Worm (Caenorhabditis elegans) whole organism, young adult: ENCODE measurements around the gene acr-25.

ENCODE experiments used
- B0261.1 ChIP-seq: sonication (generic microtip); optimal IDR thresholded peaks from 2 replicates; lab custom pipeline; 2016; ENCODE audit warnings: mild to moderate bottlenecking, missing genetic modification characterization, moderate library complexity, missing compliant biosample characterization
- C06A6.2 ChIP-seq: fragments of 200-800 bp; sonication (Bioruptor generic); conservative IDR thresholded peaks from 2 replicates; pipeline ENCODE4 v1.3.6; 2022; ENCODE audit warnings: missing genetic modification characterization, missing compliant biosample characterization
- F23B12.7 ChIP-seq: sonication (generic microtip); optimal IDR thresholded peaks from 2 replicates; lab custom pipeline; 2017; ENCODE audit warnings: missing genetic modification characterization, mild to moderate bottlenecking, missing compliant biosample characterization, antibody characterized with exemption, moderate library complexity; ENCODE audit not compliant: insufficient read depth
- Y53F4B.3 ChIP-seq: fragments of 200-800 bp; sonication (Bioruptor generic); IDR thresholded peaks from 2 replicates; pipeline ENCODE4 v1.3.6; 2022; ENCODE audit warnings: missing genetic modification reagents, missing genetic modification characterization, missing compliant biosample characterization
- Y79H2A.3 ChIP-seq: fragments of 200-800 bp; sonication (Bioruptor generic); conservative IDR thresholded peaks from 2 replicates; pipeline ENCODE4 v1.3.6; 2022; ENCODE audit warnings: missing genetic modification reagents, missing genetic modification characterization, missing compliant biosample characterization
- ZK185.1 ChIP-seq: sonication (generic microtip); optimal IDR thresholded peaks from 2 replicates; lab custom pipeline; 2016; ENCODE audit warnings: mild to moderate bottlenecking, missing genetic modification characterization, missing compliant biosample characterization; ENCODE audit not compliant: poor library complexity, severe bottlenecking
- ama-1 ChIP-seq, 3 experiments: fragments of 150-350 bp in 1 of 3; sonication (generic microtip) in 2 of 3; optimal IDR thresholded peaks; 2 replicates each; lab custom pipeline; 2014 to 2018; ENCODE audit warnings: missing biosample characterization in 2 of 3, missing genetic modification characterization in 2 of 3, missing genetic modification reagents in 2 of 3
- aptf-2 ChIP-seq: fragments of 200-800 bp; sonication (Bioruptor generic); conservative IDR thresholded peaks from 2 replicates; pipeline ENCODE4 v1.3.6; 2022; ENCODE audit warnings: missing genetic modification reagents, missing genetic modification characterization, missing compliant biosample characterization
- atf-7 ChIP-seq: sonication (generic microtip); optimal IDR thresholded peaks from 2 replicates; lab custom pipeline; 2017; ENCODE audit warnings: mild to moderate bottlenecking, missing genetic modification characterization, missing compliant biosample characterization
- cebp-1 ChIP-seq, 2 experiments: fragments of 200-800 bp in 1 of 2; sonication (Bioruptor generic) in 1 of 2; sonication (generic microtip) in 1 of 2; IDR thresholded peaks in 1 of 2; optimal IDR thresholded peaks in 1 of 2; 2 replicates each; pipeline versions ENCODE4 v1.3.6 to Lab custom; 2017 to 2022; ENCODE audit warnings: missing compliant biosample characterization in 2 of 2, missing genetic modification characterization in 2 of 2, mild to moderate bottlenecking in 1 of 2, missing genetic modification reagents in 1 of 2, moderate library complexity in 1 of 2
- ceh-27 ChIP-seq: fragments of 200-800 bp; sonication (Bioruptor generic); optimal IDR thresholded peaks from 2 replicates; lab custom pipeline; 2018; ENCODE audit warnings: mild to moderate bottlenecking, missing genetic modification characterization, moderate library complexity, missing compliant biosample characterization
- ceh-58 ChIP-seq: fragments of 200-800 bp; sonication (Bioruptor generic); IDR thresholded peaks from 2 replicates; pipeline ENCODE4 v1.3.6; 2022; ENCODE audit warnings: missing genetic modification characterization, missing compliant biosample characterization
- chd-7 ChIP-seq: sonication (generic microtip); optimal IDR thresholded peaks from 2 replicates; lab custom pipeline; 2016; ENCODE audit warnings: mild to moderate bottlenecking, missing genetic modification characterization, moderate library complexity, missing compliant biosample characterization
- fkh-3 ChIP-seq: sonication (generic microtip); optimal IDR thresholded peaks from 2 replicates; lab custom pipeline; 2016; ENCODE audit warnings: mild to moderate bottlenecking, missing genetic modification characterization, missing compliant biosample characterization
- hlh-26 ChIP-seq: fragments of 200-800 bp; sonication (Bioruptor generic); conservative IDR thresholded peaks from 2 replicates; pipeline ENCODE4 v1.3.6; 2022; ENCODE audit warnings: missing genetic modification reagents, missing genetic modification characterization, missing compliant biosample characterization
- hmg-1.2 ChIP-seq: fragments of 200-800 bp; sonication (Bioruptor generic); IDR thresholded peaks from 2 replicates; pipeline ENCODE4 v1.3.6; 2022; ENCODE audit warnings: missing genetic modification reagents, missing genetic modification characterization, missing compliant biosample characterization
- hrde-1 ChIP-seq: sonication (generic microtip); optimal IDR thresholded peaks from 2 replicates; lab custom pipeline; 2016; ENCODE audit warnings: missing genetic modification characterization, mild to moderate bottlenecking, missing compliant biosample characterization, moderate library complexity, missing genotype, missing genetic modification reagents, borderline replicate concordance
- lin-54 ChIP-seq: fragments of 200-800 bp; sonication (Bioruptor generic); optimal IDR thresholded peaks from 2 replicates; lab custom pipeline; 2018; ENCODE audit warnings: mild to moderate bottlenecking, missing genetic modification characterization, missing compliant biosample characterization
- mcd-1 ChIP-seq: fragments of 200-800 bp; sonication (Bioruptor generic); IDR thresholded peaks from 2 replicates; pipeline ENCODE4 v1.3.6; 2022; ENCODE audit warnings: missing genetic modification reagents, missing genetic modification characterization, missing compliant biosample characterization
- nhr-80 ChIP-seq: sonication (generic microtip); optimal IDR thresholded peaks from 2 replicates; lab custom pipeline; 2016; ENCODE audit warnings: missing genetic modification characterization, missing compliant biosample characterization
- pbrm-1 ChIP-seq: fragments of 200-800 bp; sonication (Bioruptor generic); IDR thresholded peaks from 2 replicates; pipeline ENCODE4 v1.3.6; 2022; ENCODE audit warnings: missing genetic modification reagents, missing genetic modification characterization, missing compliant biosample characterization
- rec-8 ChIP-seq, 2 experiments: sonication (generic microtip); optimal IDR thresholded peaks; 2 replicates each; lab custom pipeline; 2016; ENCODE audit warnings: mild to moderate bottlenecking in 2 of 2, missing genetic modification characterization in 2 of 2, missing genetic modification reagents in 2 of 2, missing genotype in 2 of 2, missing biosample characterization in 1 of 2, missing compliant biosample characterization in 1 of 2, moderate library complexity in 1 of 2
- snpc-1.1 ChIP-seq: sonication (generic microtip); optimal IDR thresholded peaks from 2 replicates; lab custom pipeline; 2017; ENCODE audit warnings: missing genetic modification characterization, mild to moderate bottlenecking, missing compliant biosample characterization, antibody characterized with exemption, moderate library complexity, missing genotype, missing genetic modification reagents; ENCODE audit not compliant: insufficient read depth
- snpc-4 ChIP-seq, 5 experiments: fragments of 150-350 bp in 1 of 5; sonication (generic microtip) in 4 of 5; optimal IDR thresholded peaks; 2 replicates each; lab custom pipeline; 2014 to 2018; ENCODE audit warnings: missing genetic modification characterization in 5 of 5, missing biosample characterization in 3 of 5, antibody characterized with exemption in 2 of 5, mild to moderate bottlenecking in 2 of 5, missing compliant biosample characterization in 2 of 5, missing genotype in 2 of 5, moderate library complexity in 2 of 5, missing genetic modification reagents in 1 of 5
- sptf-2 ChIP-seq: fragments of 200-800 bp; sonication (Bioruptor generic); optimal IDR thresholded peaks from 2 replicates; lab custom pipeline; 2018; ENCODE audit warnings: mild to moderate bottlenecking, missing genetic modification characterization, missing compliant biosample characterization
- unc-130 ChIP-seq: sonication (generic microtip); optimal IDR thresholded peaks from 2 replicates; lab custom pipeline; 2016; ENCODE audit warnings: missing genetic modification reagents, missing genetic modification characterization, missing compliant biosample characterization
- ztf-25 ChIP-seq: fragments of 200-800 bp; sonication (Bioruptor generic); IDR thresholded peaks from 2 replicates; pipeline ENCODE4 v1.3.6; 2022; ENCODE audit warnings: missing genetic modification reagents, missing genetic modification characterization, missing compliant biosample characterization
- ztf-6 ChIP-seq: fragments of 200-800 bp; sonication (Bioruptor generic); IDR thresholded peaks from 2 replicates; pipeline ENCODE4 v1.3.6; 2022; ENCODE audit warnings: missing genetic modification reagents, missing genetic modification characterization, missing compliant biosample characterization

Gene acr-25

DNA sequence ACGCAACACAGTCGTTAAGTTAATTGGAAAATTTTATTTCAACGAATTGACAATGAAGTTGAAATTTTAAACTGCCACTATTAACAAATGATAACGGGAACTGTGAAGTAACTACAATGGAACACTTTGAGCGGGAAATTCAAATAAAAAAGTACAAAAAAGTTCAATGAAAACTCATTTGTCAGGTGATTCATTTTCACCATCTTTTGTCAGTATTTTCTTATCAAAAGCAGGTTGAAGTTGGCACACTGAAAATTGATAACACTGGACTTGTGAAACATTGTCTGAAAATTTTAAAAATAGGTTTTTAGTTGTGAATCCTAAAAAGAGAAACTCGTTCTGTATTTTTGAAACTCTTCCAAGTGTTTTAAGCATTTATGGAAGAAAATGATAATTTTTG, 30.7 kb upstream of the acr-25 start:
- TF ChIP-seq hmg-1.2 (GFP tag; lab: Robert Waterston, UW) = no peak
- TF ChIP-seq nhr-80 (tag; lab: Kevin White, UChicago) = peak; percentile 55
- TF ChIP-seq, all 124 proteins: peak for 1

DNA sequence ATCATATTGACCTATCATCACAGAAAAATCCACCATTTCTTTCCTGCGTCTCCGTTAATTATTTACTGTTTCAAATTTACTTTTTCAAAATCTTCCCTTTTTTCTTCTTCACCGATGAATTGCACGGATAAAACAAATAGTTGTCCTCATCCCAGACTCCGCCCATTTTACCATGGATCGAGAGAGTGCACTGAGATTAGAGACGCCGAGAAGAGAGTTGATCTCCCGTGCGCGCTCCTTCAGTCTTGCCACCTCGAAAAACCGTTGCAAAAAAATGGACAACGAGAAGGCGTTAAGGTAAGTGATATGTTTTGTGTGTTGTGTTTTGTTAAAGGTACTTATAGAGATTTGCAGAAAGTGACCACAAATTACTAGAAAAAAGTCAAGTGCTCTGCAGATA, 26.1 kb upstream of the acr-25 start, which contains the start of gene dlc-5:
Gene dlc-5 (plus strand): TSS at position 154 of the 400 bp plus-strand sequence.
- TF ChIP-seq atf-7 (no peak), ama-1 (optimal IDR thresholded peaks at IDR 0.05; lab: Kevin White, UChicago) (no peak), ama-1 (GFP tag; optimal IDR thresholded peaks at IDR 0.05; lab: Kevin White, UChicago) (no peak), C06A6.2 (GFP tag; lab: Robert Waterston, UW) (no peak), aptf-2 (no peak), sptf-2 (GFP tag; lab: Kevin White, UChicago) (no peak), ceh-58 (GFP tag; lab: Robert Waterston, UW) (no peak), fkh-3 (tag; lab: Kevin White, UChicago) (no peak), lin-54 (GFP tag; lab: Kevin White, UChicago) (no peak), snpc-1.1 (no peak), ztf-25 (GFP tag; lab: Robert Waterston, UW) (no peak), unc-130 (GFP tag; lab: Kevin White, UChicago) (no peak)

DNA sequence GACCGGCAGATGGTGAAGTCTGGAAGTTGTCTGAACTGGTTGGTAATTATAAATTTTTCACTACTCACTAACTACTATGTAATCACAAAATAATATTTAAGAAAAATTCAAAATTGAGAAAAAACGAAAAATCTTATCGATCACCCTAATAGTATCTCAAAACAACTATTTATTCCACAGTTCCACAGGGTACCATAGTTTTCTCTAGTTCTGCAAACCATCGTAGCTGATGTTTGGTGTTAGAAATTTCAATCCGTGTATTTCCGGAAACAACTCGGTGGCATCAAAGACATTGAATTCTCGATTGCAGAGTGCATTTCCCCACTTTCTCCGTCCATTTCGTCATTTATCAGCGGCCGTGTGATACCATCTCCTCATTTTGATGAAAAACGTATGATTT, 22.5 kb upstream of the acr-25 start, which contains the start of gene Y73B6BL.31:
Gene Y73B6BL.31 (plus strand): TSS at position 301 of the 400 bp plus-strand sequence.
- TF ChIP-seq Y53F4B.3 (GFP tag; lab: Robert Waterston, UW) (no peak), aptf-2 (no peak), B0261.1 (tag; lab: Kevin White, UChicago) (no peak), hrde-1 (tag; lab: Kevin White, UChicago) (no peak), mcd-1 (GFP tag; lab: Robert Waterston, UW) (no peak), snpc-4 (GFP tag; optimal IDR thresholded peaks at IDR 0.05; lab: Kevin White, UChicago) (no peak), snpc-4 (tag; optimal IDR thresholded peaks at IDR 0.05; lab: Kevin White, UChicago) (no peak), hlh-26 (GFP tag; lab: Robert Waterston, UW) (no peak), chd-7 (tag; lab: Kevin White, UChicago) (no peak), rec-8 (tag; optimal IDR thresholded peaks at IDR 0.05; lab: Kevin White, UChicago) (no peak), ZK185.1 (tag; lab: Kevin White, UChicago) (no peak), ceh-27 (no peak)

DNA sequence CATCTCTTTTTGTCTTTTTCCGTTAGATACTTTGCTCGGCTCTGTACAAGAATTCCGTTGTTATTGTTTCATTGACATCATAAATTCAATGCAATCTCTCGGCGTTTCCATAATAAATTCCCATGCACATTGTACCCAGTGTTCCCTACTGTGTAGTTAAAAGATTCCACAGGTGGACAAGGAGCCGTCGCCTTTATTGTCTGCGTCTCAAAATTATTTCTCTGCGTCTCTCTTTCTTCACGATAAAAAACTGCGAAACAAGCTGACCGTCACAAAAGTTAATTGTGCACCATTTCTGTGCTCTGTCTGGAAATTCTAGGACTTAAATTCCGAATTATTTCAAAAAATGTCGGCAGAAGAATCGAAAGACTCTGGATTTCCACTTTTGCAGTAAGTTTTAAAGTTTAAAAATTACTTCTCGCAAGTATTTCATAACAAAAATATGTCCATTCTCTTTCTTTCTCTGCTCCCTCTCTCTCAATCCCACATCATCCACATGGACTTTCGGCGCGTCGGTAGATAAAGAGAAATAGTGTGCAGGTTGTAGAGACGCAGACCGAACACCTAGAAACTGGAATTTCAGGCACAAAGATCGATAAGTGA, 22.0 kb upstream of the acr-25 start:
- no peak for TF ChIP-seq Y79H2A.3 (GFP tag; lab: Robert Waterston, UW)
- TF ChIP-seq F23B12.7 (tag; lab: Kevin White, UChicago) = no peak
- peak; percentile 82 for TF ChIP-seq nhr-80 (tag; lab: Kevin White, UChicago)
- no peak for TF ChIP-seq fkh-3 (tag; lab: Kevin White, UChicago)
- no peak for TF ChIP-seq ztf-6 (GFP tag; lab: Robert Waterston, UW)
- TF ChIP-seq hmg-1.2 (GFP tag; lab: Robert Waterston, UW) = peak; percentile 86
- 0 out of 2 replicates have a peak, but pooled peaks have one; percentile 35 for TF ChIP-seq pbrm-1 (GFP tag; lab: Robert Waterston, UW)
- no peak for TF ChIP-seq snpc-4 (GFP tag; optimal IDR thresholded peaks at IDR 0.05; lab: Kevin White, UChicago)
- TF ChIP-seq snpc-4 (tag; optimal IDR thresholded peaks at IDR 0.05; lab: Kevin White, UChicago) = peak in 2 of 4 experiments; percentile 8 to 32
- TF ChIP-seq cebp-1 (GFP tag; IDR thresholded peaks at IDR 0.05; lab: Robert Waterston, UW) = peak; percentile 55; the same call in 1 of the 2 replicates
- peak; percentile 81 for TF ChIP-seq cebp-1 (tag; optimal IDR thresholded peaks at IDR 0.05; lab: Kevin White, UChicago)
